Worm (Caenorhabditis elegans) whole organism, midembryonic: Measurements from ENCODE around the gene W04B5.5.

ENCODE experiments used
- T22C8.4 ChIP-seq: fragments of 200-800 bp; sonication (Bioruptor generic); IDR thresholded peaks from 2 replicates; pipeline ENCODE4 v1.3.6; 2022; ENCODE audit warnings: missing genetic modification characterization, missing compliant biosample characterization
- cog-1 ChIP-seq: sonication (generic microtip); optimal IDR thresholded peaks from 2 replicates; lab custom pipeline; 2016; ENCODE audit warnings: missing genetic modification characterization, missing compliant biosample characterization
- flt-1 ChIP-seq: fragments of 200-800 bp; sonication (Bioruptor generic); IDR thresholded peaks from 2 replicates; pipeline ENCODE4 v1.3.6; 2022; ENCODE audit warnings: missing genetic modification characterization, missing compliant biosample characterization
- klf-2 ChIP-seq: fragments of 200-800 bp; sonication (Bioruptor generic); conservative IDR thresholded peaks from 2 replicates; pipeline ENCODE4 v1.3.6; 2022; ENCODE audit warnings: missing genetic modification reagents, missing genetic modification characterization, missing compliant biosample characterization
- med-1 ChIP-seq: sonication (generic microtip); optimal IDR thresholded peaks from 2 replicates; lab custom pipeline; 2017; ENCODE audit warnings: missing genetic modification characterization, mild to moderate bottlenecking, missing compliant biosample characterization, antibody characterized with exemption, missing genetic modification reagents; ENCODE audit not compliant: insufficient read depth
- ref-1 ChIP-seq: fragments of 200-800 bp; sonication (Bioruptor generic); conservative IDR thresholded peaks from 2 replicates; pipeline ENCODE4 v1.3.6; 2022; ENCODE audit warnings: missing genetic modification reagents, missing genetic modification characterization, missing compliant biosample characterization
- tab-1 ChIP-seq: fragments of 200-800 bp; sonication (Bioruptor generic); IDR thresholded peaks from 2 replicates; pipeline ENCODE4 v1.3.6; 2022; ENCODE audit warnings: missing genetic modification characterization, missing compliant biosample characterization
- ztf-23 ChIP-seq: fragments of 200-800 bp; sonication (Bioruptor generic); IDR thresholded peaks from 2 replicates; pipeline ENCODE4 v1.3.6; 2022; ENCODE audit warnings: missing genetic modification reagents, missing genetic modification characterization, missing compliant biosample characterization
- ztf-29 ChIP-seq: fragments of 200-800 bp; sonication (Bioruptor generic); IDR thresholded peaks from 2 replicates; pipeline ENCODE4 v1.3.6; 2022; ENCODE audit warnings: missing genetic modification reagents, missing genetic modification characterization, missing compliant biosample characterization

W04B5.5 gene

DNA sequence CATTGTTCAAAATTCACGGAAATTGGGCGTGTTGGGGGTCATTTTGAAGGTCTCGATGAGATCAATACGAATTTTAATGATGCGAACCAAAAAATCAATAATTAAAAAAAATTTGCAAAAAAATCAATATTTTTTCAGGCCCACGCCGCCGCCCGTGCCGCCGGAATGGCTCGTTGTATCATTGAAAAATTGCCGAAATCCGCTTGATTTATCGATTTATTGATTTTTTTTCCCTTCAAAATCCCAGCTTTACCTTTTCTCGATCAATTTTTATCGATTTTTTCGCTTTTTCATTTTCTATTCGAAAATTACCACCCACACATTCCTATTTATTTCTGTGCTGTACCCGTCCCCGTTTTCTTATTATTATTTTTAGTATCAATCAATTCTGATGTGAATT, 33.6 kb downstream of the W04B5.5 start:
- TF ChIP-seq tab-1 (GFP tag; lab: Robert Waterston, UW) = no peak
- TF ChIP-seq T22C8.4 (GFP tag; lab: Robert Waterston, UW) = peak; percentile 76
- no peak for TF ChIP-seq ref-1 (GFP tag; lab: Robert Waterston, UW)

DNA sequence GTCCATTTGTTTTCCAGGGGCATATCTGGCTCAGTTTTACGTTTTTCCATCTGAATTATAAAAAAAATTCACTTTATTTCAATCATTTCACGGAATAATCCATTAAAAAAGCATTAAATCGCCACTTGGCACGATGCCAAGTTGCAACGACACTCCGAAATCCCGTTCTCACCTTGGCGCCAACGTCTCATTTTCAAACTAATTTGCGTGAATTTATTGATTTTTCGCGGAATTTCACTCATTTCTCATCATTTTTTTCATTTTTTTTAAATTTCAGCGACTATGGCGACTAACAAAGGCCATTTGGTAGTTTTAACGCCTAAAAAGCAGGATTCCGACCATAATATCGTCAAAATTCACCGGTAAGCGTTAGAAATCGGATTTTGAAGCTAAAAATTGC, 42.1 kb downstream of the W04B5.5 start, which contains the start of gene H14E04.2:
H14E04.2 (plus strand) TSS at position 276 of the 400 bp plus-strand sequence.
- TF ChIP-seq tab-1 (GFP tag; lab: Robert Waterston, UW) (no peak), med-1 (GFP tag; lab: Kevin White, UChicago) (no peak), ztf-23 (GFP tag; lab: Robert Waterston, UW) (no peak), ztf-29 (GFP tag; lab: Robert Waterston, UW) (no peak), cog-1 (tag; lab: Kevin White, UChicago) (no peak), T22C8.4 (GFP tag; lab: Robert Waterston, UW) (peak; percentile 59; the same call in 1 of the 2 replicates), flt-1 (GFP tag; lab: Robert Waterston, UW) (no peak), ref-1 (GFP tag; lab: Robert Waterston, UW) (no peak), klf-2 (no peak)

ce11 chrIII:2371864-2372263, 46.1 kb downstream of the W04B5.5 start, which contains the start of gene H04J21.1:
H04J21.1 (minus strand) TSS chrIII:2371964.
- no peak for TF ChIP-seq cog-1 (tag; lab: Kevin White, UChicago)
- no peak for TF ChIP-seq ref-1 (GFP tag; lab: Robert Waterston, UW)
- TF ChIP-seq med-1 (GFP tag; lab: Kevin White, UChicago) = no peak
- no peak for TF ChIP-seq tab-1 (GFP tag; lab: Robert Waterston, UW)
- no peak for TF ChIP-seq ztf-29 (GFP tag; lab: Robert Waterston, UW)
- TF ChIP-seq T22C8.4 (GFP tag; lab: Robert Waterston, UW) = no peak
- TF ChIP-seq flt-1 (GFP tag; lab: Robert Waterston, UW) = no peak
- no peak for TF ChIP-seq klf-2
- TF ChIP-seq ztf-23 (GFP tag; lab: Robert Waterston, UW) = no peak

- TF ChIP-seq cog-1 (tag; lab: Kevin White, UChicago) = no peak
- TF ChIP-seq ztf-23 (GFP tag; lab: Robert Waterston, UW) = no peak
- no peak for TF ChIP-seq klf-2
- TF ChIP-seq tab-1 (GFP tag; lab: Robert Waterston, UW) = no peak
- TF ChIP-seq med-1 (GFP tag; lab: Kevin White, UChicago) = no peak
- no peak for TF ChIP-seq ztf-29 (GFP tag; lab: Robert Waterston, UW)
- TF ChIP-seq flt-1 (GFP tag; lab: Robert Waterston, UW) = no peak
- no peak for TF ChIP-seq T22C8.4 (GFP tag; lab: Robert Waterston, UW)
- TF ChIP-seq ref-1 (GFP tag; lab: Robert Waterston, UW) = no peak
Measured at ce11 chrIII:2368424-2368823, 49.6 kb downstream of the W04B5.5 start, which contains the start of gene H04J21.4. H04J21.4 (minus strand) TSS chrIII:2368524.

- TF ChIP-seq T22C8.4 (GFP tag; lab: Robert Waterston, UW) = no peak
- no peak for TF ChIP-seq cog-1 (tag; lab: Kevin White, UChicago)
- TF ChIP-seq flt-1 (GFP tag; lab: Robert Waterston, UW) = no peak
- no peak for TF ChIP-seq ztf-29 (GFP tag; lab: Robert Waterston, UW)
- no peak for TF ChIP-seq med-1 (GFP tag; lab: Kevin White, UChicago)
- TF ChIP-seq ztf-23 (GFP tag; lab: Robert Waterston, UW) = no peak
- TF ChIP-seq tab-1 (GFP tag; lab: Robert Waterston, UW) = no peak
- no peak for TF ChIP-seq klf-2
- TF ChIP-seq ref-1 (GFP tag; lab: Robert Waterston, UW) = no peak
Measured at ce11 chrIII:2362648-2363047, 55.4 kb downstream of the W04B5.5 start, which contains the start of gene srd-69. srd-69 (plus strand) TSS chrIII:2362948.
